Fruit fly (Drosophila melanogaster) S2 (cell line): ENCODE results near the gene Lon.

Source experiments
- CG8478 ChIP-seq: fragments of >200 bp; optimal IDR thresholded peaks from 2 replicates; lab custom pipeline; 2018
- CTCF ChIP-seq, 2 experiments: fragments of >200 bp; optimal IDR thresholded peaks; 2 replicates each; lab custom pipeline; 2018

The Lon gene

DNA sequence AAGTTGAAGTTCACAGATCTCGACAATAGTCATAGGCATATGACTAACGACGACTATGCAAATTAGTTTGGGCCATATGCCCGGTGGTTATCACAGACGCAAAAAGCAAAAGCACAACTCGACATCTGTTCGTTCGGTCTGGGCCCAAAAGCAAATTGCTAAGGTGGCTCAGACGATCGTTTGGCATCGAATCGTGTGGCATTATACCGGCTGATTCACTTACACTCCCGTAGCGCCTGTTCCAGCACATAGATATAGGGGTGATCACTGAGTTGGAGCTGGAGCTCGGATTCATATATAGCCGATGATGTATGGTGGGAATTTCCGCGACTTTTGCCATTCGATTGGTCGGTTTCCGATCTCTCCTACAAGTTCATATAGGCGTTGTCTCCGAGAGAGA is 45.9 kb downstream of the Lon start:
- TF ChIP-seq CG8478 (lab: Kevin White, UChicago) (no peak), CTCF (optimal IDR thresholded peaks at IDR 0.05; lab: Kevin White, UChicago) (no peak)

DNA sequence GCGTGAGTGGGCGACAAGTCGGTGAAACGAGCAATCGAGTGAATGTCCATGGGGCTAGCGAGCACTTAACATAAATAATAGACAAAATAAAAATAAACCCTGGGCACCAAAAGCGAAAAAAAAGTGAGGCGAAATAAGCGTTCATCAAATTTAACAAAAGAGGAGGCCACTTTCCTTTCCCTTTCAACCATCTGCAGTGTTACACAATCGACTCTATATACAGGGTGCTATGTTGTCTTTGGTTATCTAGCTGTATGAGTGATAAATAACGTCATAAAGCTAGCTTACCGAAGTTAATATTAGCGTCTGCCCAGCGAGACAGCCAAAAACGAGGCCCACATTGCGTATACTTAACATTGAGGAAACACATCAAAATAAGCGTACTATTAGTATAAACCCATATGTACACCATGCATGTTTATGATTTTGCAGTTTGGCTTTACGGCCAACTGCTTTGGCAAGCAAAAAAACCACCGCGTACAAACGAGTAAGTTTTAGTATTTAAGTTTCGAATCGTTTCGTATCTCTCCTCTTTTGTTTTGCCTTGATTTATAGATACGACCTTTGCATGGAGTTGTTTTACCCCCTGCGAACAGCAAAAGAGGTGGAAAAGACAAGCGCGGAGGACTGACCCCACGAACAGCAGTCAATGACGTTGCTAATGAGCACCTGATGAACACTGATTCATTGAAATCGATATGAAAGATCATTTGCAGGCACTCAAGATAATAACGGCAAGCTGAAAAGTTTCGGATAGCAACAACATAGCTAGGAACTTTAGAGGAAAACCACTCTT is 46.9 kb downstream of the Lon start:
- TF ChIP-seq CG8478 (lab: Kevin White, UChicago): no peak
- TF ChIP-seq CTCF (optimal IDR thresholded peaks at IDR 0.05; lab: Kevin White, UChicago): no peak

DNA sequence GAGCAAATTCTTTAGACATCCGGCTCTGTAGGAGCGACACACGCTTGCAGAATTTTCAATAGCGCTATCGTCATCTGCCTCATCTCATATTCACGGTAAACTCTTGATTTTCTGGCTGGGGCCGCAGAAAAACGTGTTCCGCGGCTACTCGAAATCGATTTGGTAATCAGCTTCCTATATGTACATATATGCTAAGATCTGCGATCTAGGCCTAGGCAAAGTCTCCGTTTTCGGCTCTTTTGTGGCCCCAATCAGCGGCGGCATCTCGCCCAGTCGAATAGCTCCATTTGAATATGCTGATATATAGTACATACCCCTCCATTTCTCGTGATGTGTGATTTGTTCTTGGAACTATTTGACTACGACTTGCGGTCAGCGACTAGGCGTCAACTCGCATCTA is 49.0 kb downstream of the Lon start:
- TF ChIP-seq CTCF (optimal IDR thresholded peaks at IDR 0.05; lab: Kevin White, UChicago) (no peak), CG8478 (lab: Kevin White, UChicago) (no peak)

DNA sequence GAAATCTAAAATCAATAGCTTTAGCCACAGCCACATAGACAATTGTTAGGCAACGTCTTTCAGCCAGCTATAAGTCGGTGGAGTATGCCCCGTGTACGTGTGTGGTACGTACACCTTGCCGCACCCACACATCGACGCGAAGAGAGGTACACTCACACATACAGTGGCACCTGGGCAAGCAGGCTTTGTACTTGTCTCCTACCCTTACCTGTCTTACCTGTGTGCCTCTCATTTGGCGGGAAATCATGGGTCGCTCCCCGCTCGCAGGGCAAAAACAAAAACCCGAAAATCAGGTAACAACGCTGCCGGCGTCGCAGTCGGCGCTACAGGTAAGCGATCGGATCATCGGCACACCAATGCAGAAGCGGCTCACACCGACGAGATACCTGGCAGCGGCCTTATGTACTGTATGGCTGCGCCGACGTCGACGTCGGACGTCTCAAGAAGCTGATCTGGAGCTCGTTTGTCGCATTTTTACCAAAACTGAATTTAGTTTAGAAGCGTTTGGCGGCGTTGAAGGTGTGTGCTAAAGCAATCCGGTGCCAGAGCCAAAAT is 49.8 kb downstream of the Lon start:
- no peak for TF ChIP-seq CTCF (optimal IDR thresholded peaks at IDR 0.05; lab: Kevin White, UChicago)
- no peak for TF ChIP-seq CG8478 (lab: Kevin White, UChicago)

DNA sequence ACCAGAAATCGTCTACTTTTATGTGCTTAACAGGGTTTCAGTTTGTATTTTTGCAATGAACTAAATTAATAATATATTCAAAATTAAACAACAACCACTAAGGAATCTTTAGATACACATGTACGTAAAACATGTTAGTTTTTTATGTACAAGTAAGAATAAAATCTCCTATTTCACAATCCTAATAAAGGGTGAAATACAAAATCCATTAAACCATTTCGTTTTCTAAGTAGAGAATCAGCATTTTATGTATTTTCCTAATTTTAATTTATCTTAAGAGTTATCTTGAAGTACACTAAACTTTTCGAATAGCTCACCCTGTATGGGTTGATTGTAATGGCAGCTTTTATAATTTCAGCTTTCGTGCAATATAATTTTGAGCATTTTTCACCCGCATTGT is 50.3 kb downstream of the Lon start:
- TF ChIP-seq CTCF (optimal IDR thresholded peaks at IDR 0.05; lab: Kevin White, UChicago) (no peak), CG8478 (lab: Kevin White, UChicago) (no peak)

DNA sequence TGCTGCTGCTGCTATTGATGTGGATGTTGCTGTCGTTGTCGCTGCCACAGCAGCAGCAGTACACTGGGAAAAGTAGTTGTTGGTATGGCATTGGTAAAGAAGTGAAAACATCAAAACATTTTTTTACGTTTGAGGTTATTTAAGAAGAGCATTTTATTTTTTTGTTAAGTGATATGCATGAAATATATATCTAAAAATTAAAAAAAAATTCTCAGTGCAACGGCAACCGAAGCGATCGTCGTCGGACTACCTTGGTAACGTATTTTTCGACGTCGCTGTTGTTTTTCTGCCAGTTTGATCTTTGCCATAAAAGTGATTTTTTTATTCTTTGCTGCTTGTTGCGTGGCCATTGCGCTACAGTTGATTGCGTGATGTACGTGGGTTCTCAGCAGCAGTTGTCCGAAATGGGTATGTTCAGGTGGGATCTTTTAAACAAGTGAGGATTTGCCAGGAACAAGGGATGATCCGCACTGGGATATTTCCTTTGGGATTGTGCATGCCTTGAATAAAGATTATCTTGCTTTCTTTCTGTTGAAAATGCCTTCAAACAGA is 51.2 kb downstream of the Lon start:
- TF ChIP-seq CG8478 (lab: Kevin White, UChicago): no peak
- TF ChIP-seq CTCF (optimal IDR thresholded peaks at IDR 0.05; lab: Kevin White, UChicago): no peak

DNA sequence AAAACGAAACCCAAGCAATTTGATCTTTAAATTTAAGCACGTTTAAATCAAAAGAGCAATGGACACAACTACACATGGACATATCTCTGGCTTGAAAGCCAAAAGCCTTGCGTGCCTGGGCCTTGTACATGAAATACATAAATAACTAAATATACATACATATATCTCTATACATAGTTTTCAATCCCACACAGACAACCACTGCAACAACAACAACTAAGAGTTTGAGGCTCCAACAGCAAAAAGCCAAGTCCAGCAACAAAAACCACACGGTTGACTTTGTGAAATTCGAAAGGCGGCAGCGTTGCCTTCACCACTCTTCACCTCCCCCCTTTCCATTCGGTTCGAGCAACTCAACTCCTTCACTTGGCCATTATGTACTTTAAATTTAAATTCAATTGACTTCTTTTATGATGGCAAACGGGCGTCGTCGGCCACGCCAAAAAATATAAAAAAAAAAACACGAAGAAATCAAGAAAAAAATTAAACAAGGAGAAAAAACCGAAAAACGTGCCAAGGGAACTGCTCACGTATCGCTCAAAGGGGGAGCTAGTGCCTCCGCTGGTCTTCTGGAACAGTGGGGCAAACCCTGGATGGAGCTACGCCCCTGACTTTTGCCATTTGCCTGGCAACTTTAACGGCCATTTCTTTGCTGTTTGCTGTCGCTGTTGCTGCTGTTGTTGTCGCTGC is 51.8 kb downstream of the Lon start:
- TF ChIP-seq CG8478 (lab: Kevin White, UChicago): no peak
- TF ChIP-seq CTCF (optimal IDR thresholded peaks at IDR 0.05; lab: Kevin White, UChicago): no peak

DNA sequence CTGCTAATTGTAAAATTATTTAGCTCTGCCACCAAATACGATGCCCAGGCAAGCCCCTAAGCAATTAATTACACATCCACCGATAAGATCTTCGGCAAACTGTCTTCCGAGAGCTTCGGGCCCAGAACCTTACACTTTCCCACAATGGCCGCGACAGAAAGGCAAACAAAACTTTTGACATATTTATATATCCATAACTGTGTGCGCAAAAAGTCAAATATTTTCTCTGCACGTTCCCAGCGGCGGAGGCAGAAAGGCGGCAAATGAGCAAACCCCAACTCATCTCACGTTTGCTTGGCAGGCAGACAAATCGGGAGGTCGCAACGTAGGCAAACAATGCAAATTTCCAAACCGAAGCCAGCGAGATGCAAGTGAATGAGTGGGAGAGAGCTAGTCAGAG is 52.8 kb downstream of the Lon start:
- TF ChIP-seq CG8478 (lab: Kevin White, UChicago) (no peak), CTCF (optimal IDR thresholded peaks at IDR 0.05; lab: Kevin White, UChicago) (no peak)

DNA sequence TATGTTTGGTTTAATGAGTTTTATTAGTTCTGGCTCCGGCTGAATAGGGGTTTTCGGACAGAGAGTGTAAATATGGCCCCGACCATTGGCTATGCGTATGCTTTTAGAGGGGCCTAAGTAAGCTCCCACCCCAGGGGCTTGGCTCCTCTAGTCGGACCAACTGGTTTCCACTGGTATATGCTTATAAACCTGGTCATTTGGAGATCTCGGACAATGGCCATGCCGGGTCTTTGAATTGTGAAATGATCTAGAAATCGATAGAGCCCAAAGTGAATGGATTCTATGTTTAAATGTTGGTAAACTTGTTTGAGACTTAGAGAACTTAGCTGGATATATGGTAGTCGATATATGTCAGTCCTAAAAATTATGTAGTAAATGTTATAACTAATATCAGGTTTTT is 53.3 kb downstream of the Lon start:
- no peak for TF ChIP-seq CTCF (optimal IDR thresholded peaks at IDR 0.05; lab: Kevin White, UChicago)
- TF ChIP-seq CG8478 (lab: Kevin White, UChicago): no peak

DNA sequence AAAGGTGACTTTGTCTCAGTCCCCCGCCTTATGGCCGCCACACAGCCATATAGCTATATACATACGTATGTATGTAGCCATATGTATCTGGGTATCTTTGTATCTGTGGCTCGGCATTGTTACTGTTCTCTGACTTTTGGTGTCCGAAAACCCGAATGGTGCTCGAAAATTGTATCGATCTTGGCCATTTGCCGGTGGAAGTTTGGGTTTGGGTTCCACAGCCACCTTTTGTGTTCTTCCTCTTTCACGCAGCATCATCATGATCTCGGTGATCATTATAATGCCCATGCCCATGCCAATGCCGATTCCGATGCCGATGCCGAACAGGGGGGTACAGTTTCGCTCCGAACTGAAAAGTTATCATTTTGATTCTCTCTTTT is 54.0 kb downstream of the Lon start:
- TF ChIP-seq CG8478 (lab: Kevin White, UChicago): no peak
- no peak for TF ChIP-seq CTCF (optimal IDR thresholded peaks at IDR 0.05; lab: Kevin White, UChicago)
